Worm (Caenorhabditis elegans): ENCODE data around the gene lias-1.

Gene lias-1

DNA sequence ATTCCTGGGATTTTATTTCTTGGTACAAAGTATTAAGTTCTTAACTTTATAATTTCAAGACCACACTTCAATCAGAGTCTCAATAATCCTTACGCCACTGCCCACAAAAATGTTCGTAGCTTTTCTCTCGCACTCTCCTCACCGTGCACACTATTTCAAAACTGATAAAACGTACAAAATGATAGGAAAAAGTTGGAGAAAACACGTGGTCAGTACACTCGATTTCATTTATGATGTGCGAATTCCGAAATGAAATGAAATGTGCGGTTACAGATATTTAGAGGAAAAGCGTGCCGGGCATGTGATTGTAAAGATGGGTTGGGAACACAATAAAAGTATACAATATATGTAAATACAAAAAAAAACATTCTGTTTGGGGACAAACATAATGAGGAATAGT, 15.5 kb upstream of the lias-1 start:
- TF ChIP-seq dpl-1 (GFP tag; optimal IDR thresholded peaks at IDR 0.05) = no peak
- TF ChIP-seq fos-1 (tag; optimal IDR thresholded peaks at IDR 0.05) = no peak
- TF ChIP-seq rnt-1 (tag; optimal IDR thresholded peaks at IDR 0.05) = no peak
- TF ChIP-seq C04F5.9 (tag; optimal IDR thresholded peaks at IDR 0.05) = no peak
- no peak for TF ChIP-seq egl-27 (tag; optimal IDR thresholded peaks at IDR 0.05)
- peak; percentile 18 for TF ChIP-seq snu-23 (GFP tag; optimal IDR thresholded peaks at IDR 0.05)
- no peak for TF ChIP-seq xbp-1 (tag; optimal IDR thresholded peaks at IDR 0.05)
- TF ChIP-seq pqm-1 (tag; optimal IDR thresholded peaks at IDR 0.05) = no peak
- no peak for TF ChIP-seq ceh-63 (GFP tag; optimal IDR thresholded peaks at IDR 0.05)
- no peak for TF ChIP-seq alr-1 (tag; optimal IDR thresholded peaks at IDR 0.05; ENCODE audit: borderline replicate concordance)
- peak; percentile 25 for TF ChIP-seq nhr-20 (tag; optimal IDR thresholded peaks at IDR 0.05)
- no peak for TF ChIP-seq lir-3 (tag; optimal IDR thresholded peaks at IDR 0.05; ENCODE audit: poor library complexity)
- TF ChIP-seq jun-1 (tag; optimal IDR thresholded peaks at IDR 0.05) = no peak
- no peak for TF ChIP-seq unc-30 (tag; optimal IDR thresholded peaks at IDR 0.05)
- TF ChIP-seq ceh-82 (tag; optimal IDR thresholded peaks at IDR 0.05) = no peak
- no peak for TF ChIP-seq lin-13 (GFP tag; optimal IDR thresholded peaks at IDR 0.05)
- TF ChIP-seq nhr-77 (tag; optimal IDR thresholded peaks at IDR 0.05) = no peak
- no peak for TF ChIP-seq isw-1 (GFP tag; IDR thresholded peaks at IDR 0.05)
- TF ChIP-seq zag-1 (tag; optimal IDR thresholded peaks at IDR 0.05) = no peak
- no peak for TF ChIP-seq nhr-11 (tag; optimal IDR thresholded peaks at IDR 0.05)
- TF ChIP-seq sup-37 (GFP tag; optimal IDR thresholded peaks at IDR 0.05) = no peak
- peak; percentile 71 for TF ChIP-seq blmp-1 (tag; optimal IDR thresholded peaks at IDR 0.05)
- no peak for TF ChIP-seq pax-3 (tag; optimal IDR thresholded peaks at IDR 0.05)
- TF ChIP-seq mep-1 (tag; optimal IDR thresholded peaks at IDR 0.05) = no peak
- TF ChIP-seq ets-5 (GFP tag; IDR thresholded peaks at IDR 0.05) = no peak
- no peak for TF ChIP-seq dsc-1 (tag; optimal IDR thresholded peaks at IDR 0.05)
- TF ChIP-seq tlp-1 (tag; optimal IDR thresholded peaks at IDR 0.05) = no peak
- peak in 1 of 2 experiments; percentile 44 for TF ChIP-seq lin-35 (GFP tag; optimal IDR thresholded peaks at IDR 0.05)
- no peak for TF ChIP-seq unc-86 (tag; optimal IDR thresholded peaks at IDR 0.05)
- TF ChIP-seq efl-1 (optimal IDR thresholded peaks at IDR 0.05) = no peak
- TF ChIP-seq efl-1 (GFP tag; optimal IDR thresholded peaks at IDR 0.05 in 1 of 2) = no peak
- TF ChIP-seq nhr-12 (tag; optimal IDR thresholded peaks at IDR 0.05) = no peak
- TF ChIP-seq fkh-10 (GFP tag; optimal IDR thresholded peaks at IDR 0.05) = no peak
- no peak for TF ChIP-seq irx-1 (tag; optimal IDR thresholded peaks at IDR 0.05)
- no peak for TF ChIP-seq ama-1 (optimal IDR thresholded peaks at IDR 0.05)
- no peak for TF ChIP-seq elt-3 (tag; optimal IDR thresholded peaks at IDR 0.05)
- TF ChIP-seq ces-1 (GFP tag; optimal IDR thresholded peaks at IDR 0.05) = no peak
- TF ChIP-seq nhr-71 (tag; optimal IDR thresholded peaks at IDR 0.05) = peak; percentile 27
- TF ChIP-seq sptf-1 (tag; optimal IDR thresholded peaks at IDR 0.05) = no peak
- TF ChIP-seq aly-2 (tag; optimal IDR thresholded peaks at IDR 0.05) = no peak
- TF ChIP-seq nhr-47 (tag; optimal IDR thresholded peaks at IDR 0.05) = no peak
- TF ChIP-seq C34B4.2 (tag; optimal IDR thresholded peaks at IDR 0.05) = no peak
- TF ChIP-seq swsn-7 (tag; optimal IDR thresholded peaks at IDR 0.05) = no peak
- TF ChIP-seq grh-1 (GFP tag; IDR thresholded peaks at IDR 0.05) = no peak
- no peak for TF ChIP-seq lin-15B (tag; optimal IDR thresholded peaks at IDR 0.05)
- TF ChIP-seq ztf-11 (tag; optimal IDR thresholded peaks at IDR 0.05) = no peak
- no peak for TF ChIP-seq F16B12.6 (tag; optimal IDR thresholded peaks at IDR 0.05)
- TF ChIP-seq C16A3.4 (tag; optimal IDR thresholded peaks at IDR 0.05) = no peak
- TF ChIP-seq fkh-8 (tag; optimal IDR thresholded peaks at IDR 0.05) = no peak
- TF ChIP-seq lin-14 (GFP tag; optimal IDR thresholded peaks at IDR 0.05) = peak; percentile 10
- no peak for TF ChIP-seq Y116A8C.19 (tag; optimal IDR thresholded peaks at IDR 0.05; ENCODE audit: borderline replicate concordance)
- no peak for TF ChIP-seq efl-3 (GFP tag; optimal IDR thresholded peaks at IDR 0.05)
- no peak for TF ChIP-seq unc-98 (GFP tag; IDR thresholded peaks at IDR 0.05)
- TF ChIP-seq nhr-19 (GFP tag; conservative IDR thresholded peaks at IDR 0.05) = no peak
- TF ChIP-seq mef-2 (tag; optimal IDR thresholded peaks at IDR 0.05) = no peak

Data from whole organism, L1 larva.